Worm (Caenorhabditis elegans) whole organism, L3 larva: ENCODE measurements around the gene B0432.1.
"Not testable (repeated sequence)": the region's sequence is repeated elsewhere in the genome, so short reads cannot be mapped to it uniquely, and the experiment has no call there.

Experiments used
- R02D3.7 ChIP-seq: fragments of 150-350 bp; optimal IDR thresholded peaks from 2 replicates; lab custom pipeline; 2014; ENCODE audit warnings: missing biosample characterization, missing genetic modification characterization
- ZK546.5 ChIP-seq: sonication (generic microtip); optimal IDR thresholded peaks from 2 replicates; lab custom pipeline; 2017; ENCODE audit warnings: missing biosample characterization, missing genetic modification characterization
- aly-2 ChIP-seq: fragments of 150-350 bp; optimal IDR thresholded peaks from 2 replicates; lab custom pipeline; 2014; ENCODE audit warnings: missing biosample characterization, missing genetic modification characterization
- ama-1 ChIP-seq: fragments of 150-350 bp; optimal IDR thresholded peaks from 2 replicates; lab custom pipeline; 2018
- daf-12 ChIP-seq: fragments of 150-350 bp; optimal IDR thresholded peaks from 2 replicates; lab custom pipeline; 2014; ENCODE audit warnings: missing biosample characterization, missing genetic modification reagents, missing genetic modification characterization
- egl-27 ChIP-seq: sonication (generic microtip); optimal IDR thresholded peaks from 4 replicates; lab custom pipeline; 2017; ENCODE audit warnings: missing biosample characterization, missing genetic modification reagents, missing genetic modification characterization
- egl-5 ChIP-seq: fragments of 150-350 bp; optimal IDR thresholded peaks from 2 replicates; lab custom pipeline; 2017; ENCODE audit warnings: missing biosample characterization, missing genetic modification reagents, missing genetic modification characterization, inconsistent platforms
- elt-2 ChIP-seq: sonication (generic microtip); optimal IDR thresholded peaks from 2 replicates; lab custom pipeline; 2016; ENCODE audit warnings: missing genetic modification reagents, mild to moderate bottlenecking, missing genetic modification characterization, missing compliant biosample characterization
- eor-1 ChIP-seq, 2 experiments: fragments of 150-350 bp; optimal IDR thresholded peaks; 2 replicates each; lab custom pipeline; 2014 to 2018; ENCODE audit warnings: missing biosample characterization in 2 of 2, missing genetic modification characterization in 2 of 2
- fkh-10 ChIP-seq: sonication (generic microtip); optimal IDR thresholded peaks from 2 replicates; lab custom pipeline; 2017; ENCODE audit warnings: missing biosample characterization, missing genetic modification reagents, missing genetic modification characterization
- fkh-2 ChIP-seq: fragments of 150-350 bp; optimal IDR thresholded peaks from 2 replicates; lab custom pipeline; 2014; ENCODE audit warnings: missing biosample characterization, missing genetic modification reagents, missing genetic modification characterization
- hmg-11 ChIP-seq: sonication (generic microtip); optimal IDR thresholded peaks from 2 replicates; lab custom pipeline; 2016; ENCODE audit warnings: missing genetic modification characterization, missing compliant biosample characterization
- jun-1 ChIP-seq: fragments of 150-350 bp; optimal IDR thresholded peaks from 2 replicates; lab custom pipeline; 2014; ENCODE audit warnings: missing biosample characterization, missing genetic modification reagents, missing genetic modification characterization
- lin-39 ChIP-seq: fragments of 150-350 bp; optimal IDR thresholded peaks from 2 replicates; lab custom pipeline; 2018; ENCODE audit warnings: missing biosample characterization, missing genetic modification reagents, missing genetic modification characterization
- lsy-12 ChIP-seq: sonication (generic microtip); optimal IDR thresholded peaks from 2 replicates; lab custom pipeline; 2016; ENCODE audit warnings: mild to moderate bottlenecking, missing genetic modification characterization, missing compliant biosample characterization
- mdl-1 ChIP-seq: fragments of 150-350 bp; optimal IDR thresholded peaks from 2 replicates; lab custom pipeline; 2014; ENCODE audit warnings: missing biosample characterization, missing genetic modification characterization
- mml-1 ChIP-seq: fragments of 150-350 bp; sonication (generic microtip); optimal IDR thresholded peaks from 3 replicates; lab custom pipeline; 2014; ENCODE audit warnings: missing biosample characterization, missing genetic modification characterization
- nfya-1 ChIP-seq: sonication (generic microtip); optimal IDR thresholded peaks from 2 replicates; lab custom pipeline; 2017; ENCODE audit warnings: missing genetic modification characterization, mild to moderate bottlenecking, missing compliant biosample characterization, antibody characterized with exemption, moderate library complexity; ENCODE audit not compliant: insufficient read depth
- nhr-237 ChIP-seq: fragments of 150-350 bp; optimal IDR thresholded peaks from 2 replicates; lab custom pipeline; 2014; ENCODE audit warnings: missing biosample characterization, missing genetic modification characterization
- nhr-25 ChIP-seq: sonication (generic microtip); optimal IDR thresholded peaks from 2 replicates; lab custom pipeline; 2017; ENCODE audit warnings: missing biosample characterization, missing genetic modification characterization
- nhr-28 ChIP-seq: fragments of 150-350 bp; optimal IDR thresholded peaks from 2 replicates; lab custom pipeline; 2014; ENCODE audit warnings: missing biosample characterization, missing genetic modification characterization
- nhr-76 ChIP-seq: fragments of 150-350 bp; sonication (generic microtip); optimal IDR thresholded peaks from 5 replicates; lab custom pipeline; 2014; ENCODE audit warnings: missing biosample characterization, missing genetic modification characterization
- nhr-77 ChIP-seq: fragments of 150-350 bp; optimal IDR thresholded peaks from 2 replicates; lab custom pipeline; 2014; ENCODE audit warnings: missing biosample characterization, missing genetic modification characterization
- pha-4 ChIP-seq: fragments of 150-350 bp; optimal IDR thresholded peaks from 2 replicates; lab custom pipeline; 2014; ENCODE audit warnings: missing biosample characterization, missing genetic modification reagents, missing genetic modification characterization
- skn-1 ChIP-seq: fragments of 150-350 bp; optimal IDR thresholded peaks from 2 replicates; lab custom pipeline; 2014; ENCODE audit warnings: missing biosample characterization, missing genetic modification characterization
- snpc-4 ChIP-seq: fragments of 150-350 bp; optimal IDR thresholded peaks from 2 replicates; lab custom pipeline; 2014; ENCODE audit warnings: missing biosample characterization, missing genetic modification characterization
- tbx-2 ChIP-seq: sonication (generic microtip); optimal IDR thresholded peaks from 2 replicates; lab custom pipeline; 2016; ENCODE audit warnings: mild to moderate bottlenecking, missing genetic modification characterization, missing compliant biosample characterization
- unc-62 ChIP-seq: fragments of 150-350 bp; sonication (generic microtip); optimal IDR thresholded peaks from 4 replicates; lab custom pipeline; 2014; ENCODE audit warnings: missing biosample characterization, missing genetic modification reagents, missing genetic modification characterization
- zag-1 ChIP-seq: fragments of 150-350 bp; optimal IDR thresholded peaks from 2 replicates; lab custom pipeline; 2014; ENCODE audit warnings: missing biosample characterization, missing genetic modification characterization
- ztf-4 ChIP-seq: fragments of 150-350 bp; optimal IDR thresholded peaks from 2 replicates; lab custom pipeline; 2014; ENCODE audit warnings: missing biosample characterization, missing genetic modification characterization

The B0432.1 gene

ce11 chrII:303927-304711, 6.9 kb downstream of the B0432.1 start:
- TF ChIP-seq skn-1 (no peak), eor-1 (tag; optimal IDR thresholded peaks at IDR 0.05; lab: Kevin White, UChicago) (no peak), ztf-4 (tag; lab: Kevin White, UChicago) (no peak), pha-4 (no peak), nhr-237 (tag; lab: Kevin White, UChicago) (no peak), mdl-1 (no peak), nhr-28 (tag; lab: Kevin White, UChicago) (no peak), elt-2 (no peak)
- TF ChIP-seq, all 47 proteins: peak for 0

ce11 chrII:305645-306044, 8.5 kb downstream of the B0432.1 start, which contains the start of gene col-69:
TSS of gene col-69 (minus strand) at chrII:305745.
- TF ChIP-seq elt-2 (peak; percentile 15), mml-1 (tag; lab: Kevin White, UChicago) (no peak)

ce11 chrII:307154-307553, 10.0 kb downstream of the B0432.1 start, which contains the start of gene K01A2.4:
TSS of gene K01A2.4 (plus strand) at chrII:307454.
- no peak for TF ChIP-seq fkh-2
- no peak for TF ChIP-seq jun-1
- TF ChIP-seq eor-1 (tag; optimal IDR thresholded peaks at IDR 0.05; lab: Kevin White, UChicago): no peak
- TF ChIP-seq nhr-28 (tag; lab: Kevin White, UChicago): no peak
- no peak for TF ChIP-seq nhr-77 (tag; lab: Kevin White, UChicago)
- TF ChIP-seq aly-2 (tag; lab: Kevin White, UChicago): no peak
- TF ChIP-seq ama-1: no peak
- TF ChIP-seq, all 47 proteins: peak for 0

DNA sequence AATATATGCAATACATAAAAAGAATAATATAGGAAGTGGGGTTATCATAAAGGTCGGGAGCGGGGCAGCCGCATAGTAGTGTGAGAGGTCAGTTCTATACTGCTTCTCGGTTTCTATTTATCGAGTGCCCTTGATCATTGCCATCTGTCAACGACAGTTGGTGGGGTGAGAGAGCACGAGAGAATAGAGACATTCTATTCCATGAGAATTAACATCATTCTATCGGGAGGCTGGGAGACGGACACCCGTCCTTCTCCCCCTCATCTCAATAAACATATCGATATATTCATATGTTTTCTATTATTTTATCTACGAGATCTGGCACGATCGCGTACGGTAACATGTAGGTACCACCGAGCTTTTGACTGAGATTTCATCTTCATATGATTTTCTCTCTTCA, 14.9 kb downstream of the B0432.1 start, which contains the start of gene mps-2:
Gene mps-2 (minus strand): TSS at position 101 of the 400 bp plus-strand sequence.
- not testable (repeated sequence) for TF ChIP-seq mdl-1; snpc-4 (tag; lab: Kevin White, UChicago); tbx-2 (tag; lab: Kevin White, UChicago)
- TF ChIP-seq, all 47 proteins: peak for 0; not testable (repeated sequence) for 47

- peak; percentile 57 for TF ChIP-seq lin-39
- TF ChIP-seq unc-62 (GFP tag; lab: Kevin White, UChicago): no peak
- TF ChIP-seq nhr-76 (tag; lab: Kevin White, UChicago): no peak
- no peak for TF ChIP-seq egl-5 (tag; lab: Kevin White, UChicago)
- TF ChIP-seq aly-2 (tag; lab: Kevin White, UChicago): no peak
- no peak for TF ChIP-seq daf-12
- no peak for TF ChIP-seq zag-1
- no peak for TF ChIP-seq lsy-12 (tag; lab: Kevin White, UChicago)
- TF ChIP-seq egl-27 (tag; lab: Kevin White, UChicago): no peak
- peak; percentile 31 for TF ChIP-seq nfya-1 (tag; lab: Kevin White, UChicago)
- TF ChIP-seq ztf-4 (tag; lab: Kevin White, UChicago): no peak
These were observed 16.4 kb downstream of the B0432.1 start for ce11 chrII:313540-313939.

DNA sequence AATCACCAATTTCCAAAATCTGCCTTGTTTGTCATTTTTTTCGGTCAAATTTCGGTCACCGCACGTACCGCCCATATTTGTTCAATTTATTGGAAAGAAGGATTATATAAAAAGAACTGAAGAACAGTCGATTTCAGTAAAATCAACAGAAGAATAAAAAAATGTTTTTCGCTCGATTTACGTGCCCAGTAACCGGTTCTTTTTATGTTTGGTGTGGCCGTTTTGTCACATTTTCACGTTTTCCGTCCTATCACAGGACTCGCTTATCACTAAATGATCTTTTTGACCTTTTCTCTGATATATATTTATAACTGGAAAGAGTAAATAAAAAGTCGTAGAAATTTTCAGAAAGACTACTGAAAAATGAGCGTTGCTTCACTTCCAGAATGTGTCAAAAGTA, 22.3 kb downstream of the B0432.1 start, which contains the start of gene far-7:
Gene far-7 (plus strand): TSS at position 331 of the 400 bp plus-strand sequence.
- TF ChIP-seq snpc-4 (tag; lab: Kevin White, UChicago) (no peak), fkh-10 (GFP tag; lab: Kevin White, UChicago) (no peak), ama-1 (peak; percentile 56)
- TF ChIP-seq, all 47 proteins: peak for 1

ce11 chrII:320783-321182, 23.6 kb downstream of the B0432.1 start:
- no peak for TF ChIP-seq ZK546.5 (tag; lab: Kevin White, UChicago)
- no peak for TF ChIP-seq nhr-25 (tag; lab: Kevin White, UChicago)
- TF ChIP-seq jun-1: no peak
- TF ChIP-seq zag-1: no peak
- TF ChIP-seq ama-1: no peak
- no peak for TF ChIP-seq snpc-4 (tag; lab: Kevin White, UChicago)
- no peak for TF ChIP-seq hmg-11 (tag; lab: Kevin White, UChicago)
- no peak for TF ChIP-seq R02D3.7 (tag; lab: Kevin White, UChicago)
- TF ChIP-seq skn-1: no peak
